Worm (Caenorhabditis elegans): ENCODE results near the gene nlp-19.

nlp-19 gene

DNA sequence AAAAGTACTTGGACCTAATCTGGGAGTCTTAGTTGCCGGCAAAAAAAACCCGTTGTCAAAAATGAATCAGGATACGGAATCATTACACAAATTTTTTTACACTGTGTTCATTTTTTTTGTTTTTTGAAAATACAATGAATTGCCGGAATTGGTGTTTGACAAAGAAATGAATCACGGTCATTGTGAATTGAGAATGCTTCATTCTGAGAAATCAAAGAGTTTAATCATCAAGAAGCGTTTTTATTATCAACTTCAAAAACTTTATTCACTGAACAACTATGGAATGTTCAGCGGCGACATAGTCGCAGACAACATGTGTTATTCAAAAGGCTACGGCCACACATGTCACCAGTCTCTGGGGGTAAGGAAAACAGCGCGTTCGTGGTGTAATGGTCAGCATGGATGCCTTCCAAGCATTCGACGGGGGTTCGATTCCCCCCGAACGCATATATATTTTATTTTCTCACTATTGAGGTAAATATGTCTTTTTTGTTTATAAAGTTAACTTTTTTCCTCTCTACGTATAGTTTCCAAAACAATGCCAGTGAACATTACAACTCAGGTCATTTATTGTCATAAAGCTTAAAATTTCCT lies 5.0 kb downstream of the nlp-19 start, which contains the start of gene nas-10 (continued):
- peak; percentile 29 for TF ChIP-seq T20F7.1 (GFP tag; optimal IDR thresholded peaks at IDR 0.05)
- peak; percentile 75 for TF ChIP-seq spr-3 (GFP tag; optimal IDR thresholded peaks at IDR 0.05)
- no peak for TF ChIP-seq pqm-1 (tag; optimal IDR thresholded peaks at IDR 0.05)
- no peak for TF ChIP-seq cey-2 (tag; optimal IDR thresholded peaks at IDR 0.05; ENCODE audit: borderline replicate concordance, insufficient read depth)
- TF ChIP-seq ZK337.2 (GFP tag; IDR thresholded peaks at IDR 0.05) = peak; percentile 68
- no peak for TF ChIP-seq tag-97 (GFP tag; IDR thresholded peaks at IDR 0.05)
- no peak; the same call in none of the 2 replicates for TF ChIP-seq snpc-1.2 (GFP tag; IDR thresholded peaks at IDR 0.05)
- peak; percentile 3 for TF ChIP-seq zfp-2 (tag; optimal IDR thresholded peaks at IDR 0.05)
- TF ChIP-seq jun-1 (tag; optimal IDR thresholded peaks at IDR 0.05) = no peak
- TF ChIP-seq daf-16 (GFP tag; optimal IDR thresholded peaks at IDR 0.05) = peak in 1 of 2 experiments; percentile 72
- peak; percentile 83 for TF ChIP-seq daf-16 (tag; optimal IDR thresholded peaks at IDR 0.05)
- 0 out of 2 replicates have a peak, but pooled peaks have one; percentile 48 for TF ChIP-seq zip-11 (GFP tag; IDR thresholded peaks at IDR 0.05)
- peak; percentile 62 for TF ChIP-seq mxl-3 (GFP tag; optimal IDR thresholded peaks at IDR 0.05)
- no peak for TF ChIP-seq nhr-76 (tag; optimal IDR thresholded peaks at IDR 0.05)
- no peak for TF ChIP-seq mdt-29 (GFP tag; IDR thresholded peaks at IDR 0.05)
- peak; percentile 5 to 60 for TF ChIP-seq hif-1 (tag; optimal IDR thresholded peaks at IDR 0.05)
- TF ChIP-seq arid-1 (GFP tag; conservative IDR thresholded peaks at IDR 0.05) = peak; percentile 91
- peak; percentile 58 for TF ChIP-seq rbr-2 (tag; optimal IDR thresholded peaks at IDR 0.05)
- peak; percentile 85 for TF ChIP-seq daf-19 (GFP tag; conservative IDR thresholded peaks at IDR 0.05)
- TF ChIP-seq vab-7 (GFP tag; IDR thresholded peaks at IDR 0.05) = peak; percentile 90
- no peak for TF ChIP-seq ceh-82 (tag; optimal IDR thresholded peaks at IDR 0.05)
- peak; percentile 34 to 87; a peak in 2 of 4 replicates for TF ChIP-seq madf-5 (GFP tag; IDR thresholded peaks at IDR 0.05)
- TF ChIP-seq ZK546.5 (tag; optimal IDR thresholded peaks at IDR 0.05) = no peak
- TF ChIP-seq hlh-30 (tag; optimal IDR thresholded peaks at IDR 0.05; ENCODE audit: insufficient read depth) = peak; percentile 44
- no peak for TF ChIP-seq Y75B8A.6 (GFP tag; IDR thresholded peaks at IDR 0.05)
- TF ChIP-seq pha-4 (GFP tag; IDR thresholded peaks at IDR 0.05) = no peak; the same call in 1 of the 2 replicates
- TF ChIP-seq pha-4 (tag; optimal IDR thresholded peaks at IDR 0.05) = no peak
- peak; percentile 85 for TF ChIP-seq madf-9 (GFP tag; conservative IDR thresholded peaks at IDR 0.05)
- peak; percentile 82 for TF ChIP-seq F26F4.8 (GFP tag; conservative IDR thresholded peaks at IDR 0.05)
- no peak for TF ChIP-seq fos-1 (tag; optimal IDR thresholded peaks at IDR 0.05)
- TF ChIP-seq gei-8 (GFP tag; optimal IDR thresholded peaks at IDR 0.05) = peak; percentile 21
- TF ChIP-seq nhr-48 (tag; optimal IDR thresholded peaks at IDR 0.05) = peak; percentile 70
- no peak for TF ChIP-seq dve-1 (tag; optimal IDR thresholded peaks at IDR 0.05; ENCODE audit: insufficient read depth)
- TF ChIP-seq nhr-111 (GFP tag; optimal IDR thresholded peaks at IDR 0.05) = peak; percentile 79
- TF ChIP-seq lin-39 (tag; optimal IDR thresholded peaks at IDR 0.05) = no peak
- TF ChIP-seq zfp-3 (GFP tag; conservative IDR thresholded peaks at IDR 0.05) = peak; percentile 63; the same call in 1 of the 2 replicates
- TF ChIP-seq dmd-9 (GFP tag; IDR thresholded peaks at IDR 0.05) = peak; percentile 61; the same call in 1 of the 2 replicates
- no peak for TF ChIP-seq nhr-10 (tag; optimal IDR thresholded peaks at IDR 0.05)
- peak; percentile 68 for TF ChIP-seq hlh-11 (tag; optimal IDR thresholded peaks at IDR 0.05)
- no peak for TF ChIP-seq nhr-237 (tag; optimal IDR thresholded peaks at IDR 0.05)
- TF ChIP-seq zag-1 (tag; optimal IDR thresholded peaks at IDR 0.05) = no peak
- peak; percentile 64 for TF ChIP-seq sdz-12 (GFP tag; optimal IDR thresholded peaks at IDR 0.05)
- peak; percentile 62 for TF ChIP-seq F37D6.2 (tag; optimal IDR thresholded peaks at IDR 0.05)
- TF ChIP-seq nhr-77 (tag; optimal IDR thresholded peaks at IDR 0.05) = peak; percentile 53
- peak; percentile 81; the same call in 1 of the 2 replicates for TF ChIP-seq F44E2.7 (GFP tag; IDR thresholded peaks at IDR 0.05)
- no peak for TF ChIP-seq ama-1 (optimal IDR thresholded peaks at IDR 0.05)
- no peak for TF ChIP-seq nhr-11 (tag; optimal IDR thresholded peaks at IDR 0.05)
- TF ChIP-seq nhr-28 (tag; optimal IDR thresholded peaks at IDR 0.05) = peak; percentile 46
- TF ChIP-seq F49E8.2 (tag; optimal IDR thresholded peaks at IDR 0.05; ENCODE audit: borderline replicate concordance) = peak; percentile 20
- no peak for TF ChIP-seq ceh-20 (GFP tag; IDR thresholded peaks at IDR 0.05)
